Worm (Caenorhabditis elegans) whole organism, L4 larva: ENCODE measurements around the gene smg-8.

Source experiments
- F10B5.3 ChIP-seq: sonication (generic microtip); optimal IDR thresholded peaks from 2 replicates; lab custom pipeline; 2016; ENCODE audit warnings: mild to moderate bottlenecking, missing genetic modification characterization, missing compliant biosample characterization
- fkh-10 ChIP-seq: fragments of 150-350 bp; optimal IDR thresholded peaks from 2 replicates; lab custom pipeline; 2014; ENCODE audit warnings: missing biosample characterization, missing genetic modification reagents, missing genetic modification characterization
- hmg-1.1 ChIP-seq: fragments of 200-800 bp; sonication (Bioruptor generic); IDR thresholded peaks from 2 replicates; pipeline ENCODE4 v1.3.6; 2022; ENCODE audit warnings: missing genetic modification reagents, missing genetic modification characterization, missing compliant biosample characterization
- lin-1 ChIP-seq: fragments of 200-800 bp; sonication (Bioruptor generic); IDR thresholded peaks from 2 replicates; pipeline ENCODE4 v1.3.6; 2022; ENCODE audit warnings: missing genetic modification reagents, missing genetic modification characterization, missing compliant biosample characterization
- lin-13 ChIP-seq: fragments of 150-350 bp; optimal IDR thresholded peaks from 2 replicates; lab custom pipeline; 2014; ENCODE audit warnings: missing biosample characterization, missing genetic modification reagents, missing genetic modification characterization
- mep-1 ChIP-seq: fragments of 150-350 bp; sonication (generic microtip); optimal IDR thresholded peaks from 3 replicates; lab custom pipeline; 2014; ENCODE audit warnings: missing biosample characterization, missing genetic modification characterization
- nhr-10 ChIP-seq: fragments of 150-350 bp; optimal IDR thresholded peaks from 2 replicates; lab custom pipeline; 2014; ENCODE audit warnings: missing biosample characterization, missing genetic modification characterization
- nhr-77 ChIP-seq: fragments of 150-350 bp; optimal IDR thresholded peaks from 2 replicates; lab custom pipeline; 2014; ENCODE audit warnings: missing biosample characterization, missing genetic modification characterization
- pqm-1 ChIP-seq: sonication (generic microtip); optimal IDR thresholded peaks from 2 replicates; lab custom pipeline; 2017; ENCODE audit warnings: missing biosample characterization, missing genetic modification characterization
- saeg-2 ChIP-seq: fragments of 200-800 bp; sonication (Bioruptor generic); IDR thresholded peaks from 2 replicates; pipeline ENCODE4 v1.3.6; 2022; ENCODE audit warnings: missing genetic modification reagents, missing genetic modification characterization, missing compliant biosample characterization
- snpc-4 ChIP-seq: fragments of 150-350 bp; optimal IDR thresholded peaks from 2 replicates; lab custom pipeline; 2014; ENCODE audit warnings: missing biosample characterization, missing genetic modification characterization
- unc-39 ChIP-seq: sonication (generic microtip); optimal IDR thresholded peaks from 2 replicates; lab custom pipeline; 2017; ENCODE audit warnings: missing biosample characterization, missing genetic modification characterization

- TF ChIP-seq fkh-10 (GFP tag; lab: Kevin White, UChicago) (no peak), hmg-1.1 (GFP tag; lab: Robert Waterston, UW) (no peak), F10B5.3 (tag; lab: Kevin White, UChicago) (no peak), mep-1 (tag; lab: Kevin White, UChicago) (no peak), lin-13 (GFP tag; lab: Kevin White, UChicago) (no peak), unc-39 (tag; lab: Kevin White, UChicago) (no peak), nhr-77 (no peak), pqm-1 (tag; lab: Kevin White, UChicago) (no peak), nhr-10 (tag; lab: Kevin White, UChicago) (no peak), snpc-4 (no peak), lin-1 (GFP tag; lab: Robert Waterston, UW) (no peak), saeg-2 (GFP tag; lab: Robert Waterston, UW) (no peak)
These were observed 4.1 kb upstream of the smg-8 start for ce11 chrII:14437116-14437515.
